Fruit fly (Drosophila melanogaster) whole organism, embryonic: ENCODE results near the gene CG31637.
A peak's percentile ranks its signal among the peaks of the same experiment; 100 is the strongest.

Source experiments
- Aef1 ChIP-seq: fragments of 200-800 bp; sonication (Bioruptor generic); IDR thresholded peaks from 3 replicates; pipeline ENCODE4 v1.3.6; 2022; ENCODE audit warnings: missing biosample characterization, missing genetic modification characterization
- Awh ChIP-seq: fragments of 200-800 bp; sonication (Bioruptor generic); IDR thresholded peaks from 2 replicates; pipeline ENCODE4, ENCODE4 v1.3.6; 2022; ENCODE audit warnings: missing biosample characterization, missing genetic modification characterization
- C15 ChIP-seq: fragments of 200-800 bp; sonication (Bioruptor generic); IDR thresholded peaks from 3 replicates; pipeline ENCODE4 v1.3.6; 2022; ENCODE audit warnings: missing biosample characterization, missing genetic modification characterization
- CG1024 ChIP-seq: fragments of 200-800 bp; sonication (Bioruptor generic); IDR thresholded peaks from 2 replicates; pipeline ENCODE4 v1.3.6; 2022; ENCODE audit warnings: missing biosample characterization, missing genetic modification characterization
- CG10267 ChIP-seq: fragments of 200-800 bp; sonication (Bioruptor generic); optimal IDR thresholded peaks from 2 replicates; lab custom pipeline; 2018; ENCODE audit warnings: missing biosample characterization, mild to moderate bottlenecking, missing genetic modification characterization, moderate library complexity
- CG12071 ChIP-seq: fragments of 200-800 bp; sonication (Bioruptor generic); optimal IDR thresholded peaks from 3 replicates; lab custom pipeline; 2018; ENCODE audit warnings: missing biosample characterization, mild to moderate bottlenecking, missing genetic modification characterization
- CG12942 ChIP-seq: fragments of 200-800 bp; sonication (Bioruptor generic); optimal IDR thresholded peaks from 3 replicates; lab custom pipeline; 2016; ENCODE audit warnings: missing biosample characterization, missing genetic modification characterization
- CG14050 ChIP-seq: fragments of 200-800 bp; sonication (Bioruptor generic); IDR thresholded peaks from 3 replicates; pipeline ENCODE4 v1.3.6; 2022; ENCODE audit warnings: missing biosample characterization, missing genetic modification characterization
- CG15269 ChIP-seq: fragments of 200-800 bp; sonication (Bioruptor generic); optimal IDR thresholded peaks from 2 replicates; lab custom pipeline; 2018; ENCODE audit warnings: missing biosample characterization, mild to moderate bottlenecking, missing genetic modification characterization, moderate library complexity
- CG17361 ChIP-seq: fragments of 200-800 bp; sonication (Bioruptor generic); IDR thresholded peaks from 3 replicates; pipeline ENCODE4 v1.3.6; 2022; ENCODE audit warnings: missing biosample characterization, missing genetic modification characterization
- CG1792 ChIP-seq: fragments of 200-800 bp; sonication (Bioruptor generic); optimal IDR thresholded peaks from 2 replicates; lab custom pipeline; 2016; ENCODE audit warnings: missing biosample characterization, missing genetic modification characterization
- CG2199 ChIP-seq: fragments of 200-800 bp; sonication (Bioruptor generic); IDR thresholded peaks from 3 replicates; pipeline ENCODE4 v1.3.6; 2022; ENCODE audit warnings: missing biosample characterization, missing genetic modification characterization
- CG2875 ChIP-seq: fragments of 200-800 bp; sonication (Bioruptor generic); optimal IDR thresholded peaks from 2 replicates; lab custom pipeline; 2017; ENCODE audit warnings: missing biosample characterization, mild to moderate bottlenecking, missing genetic modification characterization, missing genetic modification reagents
- CG31224 ChIP-seq: fragments of 200-800 bp; sonication (Bioruptor generic); IDR thresholded peaks from 2 replicates; pipeline ENCODE4 v1.3.6; 2022; ENCODE audit warnings: missing biosample characterization, missing genetic modification characterization
- CG34376 ChIP-seq: fragments of 200-800 bp; sonication (Bioruptor generic); optimal IDR thresholded peaks from 2 replicates; lab custom pipeline; 2018; ENCODE audit warnings: missing biosample characterization, mild to moderate bottlenecking, missing genetic modification characterization
- CG4328 ChIP-seq: fragments of 200-800 bp; sonication (Bioruptor generic); optimal IDR thresholded peaks from 3 replicates; lab custom pipeline; 2017; ENCODE audit warnings: missing biosample characterization, missing genetic modification reagents, missing genetic modification characterization
- CG9817 ChIP-seq: fragments of 200-800 bp; sonication (Bioruptor generic); optimal IDR thresholded peaks from 2 replicates; lab custom pipeline; 2018; ENCODE audit warnings: missing biosample characterization, mild to moderate bottlenecking, missing genetic modification characterization, moderate library complexity
- D19A ChIP-seq: fragments of 200-800 bp; optimal IDR thresholded peaks from 3 replicates; lab custom pipeline; 2019; ENCODE audit warnings: missing biosample characterization, mild to moderate bottlenecking, missing genetic modification characterization, moderate library complexity
- Doc3 ChIP-seq: fragments of 200-800 bp; sonication (Bioruptor generic); IDR thresholded peaks from 3 replicates; pipeline ENCODE4 v1.3.6; 2022; ENCODE audit warnings: missing biosample characterization, missing genetic modification characterization; ENCODE audit not compliant: partially characterized antibody
- Fer2 ChIP-seq: fragments of 200-800 bp; sonication (Bioruptor generic); optimal IDR thresholded peaks from 2 replicates; lab custom pipeline; 2018; ENCODE audit warnings: missing biosample characterization, mild to moderate bottlenecking, missing genetic modification characterization, moderate library complexity
- Gug ChIP-seq: fragments of 200-800 bp; sonication (Bioruptor generic); IDR thresholded peaks from 4 replicates; pipeline ENCODE4 v1.3.6; 2022; ENCODE audit warnings: missing biosample characterization, missing genetic modification characterization
- H2.0 ChIP-seq: fragments of 200-800 bp; sonication (Bioruptor generic); IDR thresholded peaks from 2 replicates; pipeline ENCODE4 v1.3.6; 2022; ENCODE audit warnings: missing biosample characterization, missing genetic modification characterization
- Hsf ChIP-seq: fragments of 200-800 bp; sonication (Bioruptor generic); optimal IDR thresholded peaks from 3 replicates; lab custom pipeline; 2016; ENCODE audit warnings: missing biosample characterization, missing genetic modification characterization
- Lhr ChIP-seq: fragments of 200-800 bp; sonication (Bioruptor generic); optimal IDR thresholded peaks from 3 replicates; lab custom pipeline; 2017; ENCODE audit warnings: mild to moderate bottlenecking, missing biosample characterization, missing genetic modification reagents, missing genetic modification characterization
- Mrtf ChIP-seq: fragments of 200-800 bp; sonication (Bioruptor generic); IDR thresholded peaks from 3 replicates; pipeline ENCODE4 v1.3.6; 2022; ENCODE audit warnings: missing biosample characterization, missing genetic modification characterization
- NC2α ChIP-seq: fragments of 200-800 bp; sonication (Bioruptor generic); optimal IDR thresholded peaks from 2 replicates; lab custom pipeline; 2016; ENCODE audit warnings: missing biosample characterization, missing genetic modification characterization
- NK7.1 ChIP-seq: fragments of 200-800 bp; sonication (Bioruptor generic); optimal IDR thresholded peaks from 3 replicates; lab custom pipeline; 2016; ENCODE audit warnings: missing biosample characterization, missing genetic modification characterization
- Nf-YA ChIP-seq: fragments of 200-800 bp; sonication (Bioruptor generic); IDR thresholded peaks from 2 replicates; pipeline ENCODE4 v1.3.6; 2022; ENCODE audit warnings: missing biosample characterization, missing genetic modification characterization
- Scr ChIP-seq: fragments of 200-800 bp; sonication (Bioruptor generic); IDR thresholded peaks from 2 replicates; pipeline ENCODE4 v1.3.6; 2022; ENCODE audit warnings: missing biosample characterization, missing genetic modification characterization; ENCODE audit not compliant: partially characterized antibody
- Sry-β ChIP-seq: fragments of 200-800 bp; sonication (Bioruptor generic); optimal IDR thresholded peaks from 2 replicates; lab custom pipeline; 2018; ENCODE audit warnings: missing biosample characterization, mild to moderate bottlenecking, missing genetic modification characterization, moderate library complexity
- TFAM ChIP-seq: fragments of 200-800 bp; sonication (Bioruptor generic); optimal IDR thresholded peaks from 2 replicates; lab custom pipeline; 2017; ENCODE audit warnings: missing biosample characterization, missing genetic modification characterization, inconsistent platforms
- amos ChIP-seq: fragments of 200-800 bp; sonication (Bioruptor generic); IDR thresholded peaks from 2 replicates; pipeline ENCODE4 v1.3.6; 2022; ENCODE audit warnings: missing biosample characterization, missing genetic modification characterization; ENCODE audit not compliant: partially characterized antibody
- ara ChIP-seq: fragments of 200-800 bp; sonication (Bioruptor generic); IDR thresholded peaks from 2 replicates; pipeline ENCODE4 v1.3.6; 2022; ENCODE audit warnings: missing biosample characterization, missing genetic modification characterization
- cas ChIP-seq: fragments of 200-800 bp; sonication (Bioruptor generic); IDR thresholded peaks from 2 replicates; pipeline ENCODE4 v1.3.6; 2022; ENCODE audit warnings: missing biosample characterization, missing genetic modification characterization
- danr ChIP-seq: fragments of 200-800 bp; sonication (Bioruptor generic); IDR thresholded peaks from 2 replicates; pipeline ENCODE4 v1.3.6; 2022; ENCODE audit warnings: missing biosample characterization, missing genetic modification characterization
- ems ChIP-seq: fragments of 200-800 bp; sonication (Bioruptor generic); optimal IDR thresholded peaks from 3 replicates; lab custom pipeline; 2016; ENCODE audit warnings: missing biosample characterization, missing genetic modification characterization
- en ChIP-seq: fragments of 200-800 bp; sonication (Bioruptor generic); optimal IDR thresholded peaks from 2 replicates; lab custom pipeline; 2016; ENCODE audit warnings: missing biosample characterization, missing genetic modification characterization
- exex ChIP-seq: fragments of 200-800 bp; sonication (Bioruptor generic); optimal IDR thresholded peaks from 4 replicates; lab custom pipeline; 2018; ENCODE audit warnings: missing biosample characterization, mild to moderate bottlenecking, missing genetic modification characterization, moderate library complexity
- gce ChIP-seq: fragments of 200-800 bp; sonication (Bioruptor generic); IDR thresholded peaks from 3 replicates; pipeline ENCODE4 v1.3.6; 2022; ENCODE audit warnings: missing biosample characterization, missing genetic modification characterization
- gro ChIP-seq: fragments of 200-800 bp; sonication (Bioruptor generic); optimal IDR thresholded peaks from 2 replicates; lab custom pipeline; 2016; ENCODE audit warnings: missing biosample characterization, missing genetic modification characterization
- hbn ChIP-seq: fragments of 200-800 bp; sonication (Bioruptor generic); IDR thresholded peaks from 2 replicates; pipeline ENCODE4 v1.3.6; 2022; ENCODE audit warnings: missing biosample characterization, missing genetic modification characterization; ENCODE audit not compliant: partially characterized antibody
- knrl ChIP-seq: fragments of 200-800 bp; sonication (Bioruptor generic); IDR thresholded peaks from 3 replicates; pipeline ENCODE4 v1.3.6; 2022; ENCODE audit warnings: missing biosample characterization, missing genetic modification characterization; ENCODE audit not compliant: partially characterized antibody
- onecut ChIP-seq: fragments of 200-800 bp; sonication (Bioruptor generic); IDR thresholded peaks from 2 replicates; pipeline ENCODE4 v1.3.6; 2022; ENCODE audit warnings: missing biosample characterization, missing genetic modification characterization
- phol ChIP-seq: fragments of 200-800 bp; sonication (Bioruptor generic); optimal IDR thresholded peaks from 3 replicates; lab custom pipeline; 2018; ENCODE audit warnings: missing biosample characterization, mild to moderate bottlenecking, missing genetic modification characterization, moderate library complexity
- pzg ChIP-seq: fragments of 200-800 bp; sonication (Bioruptor generic); optimal IDR thresholded peaks from 3 replicates; lab custom pipeline; 2018; ENCODE audit warnings: missing biosample characterization, mild to moderate bottlenecking, missing genetic modification characterization, moderate library complexity
- ranshi ChIP-seq: fragments of 200-800 bp; sonication (Bioruptor generic); IDR thresholded peaks from 2 replicates; pipeline ENCODE4 v1.3.6; 2022; ENCODE audit warnings: missing biosample characterization, missing genetic modification characterization
- seq ChIP-seq: fragments of 200-800 bp; sonication (Bioruptor generic); IDR thresholded peaks from 2 replicates; pipeline ENCODE4 v1.3.6; 2022; ENCODE audit warnings: missing biosample characterization, missing genetic modification characterization
- sima ChIP-seq: fragments of 200-800 bp; sonication (Bioruptor generic); optimal IDR thresholded peaks from 2 replicates; lab custom pipeline; 2016; ENCODE audit warnings: missing biosample characterization, missing genetic modification characterization
- sisA ChIP-seq: fragments of 200-800 bp; sonication (Bioruptor generic); IDR thresholded peaks from 2 replicates; pipeline ENCODE4 v1.3.6; 2022; ENCODE audit warnings: missing biosample characterization, missing genetic modification characterization
- slbo ChIP-seq: fragments of 200-800 bp; sonication (Bioruptor generic); IDR thresholded peaks from 2 replicates; pipeline ENCODE4 v1.3.6; 2022; ENCODE audit warnings: missing biosample characterization, missing genetic modification characterization
- tap ChIP-seq: fragments of 200-800 bp; optimal IDR thresholded peaks from 3 replicates; lab custom pipeline; 2019; ENCODE audit warnings: missing biosample characterization, mild to moderate bottlenecking, missing genetic modification characterization, moderate library complexity
- z ChIP-seq: fragments of 200-800 bp; sonication (Bioruptor generic); IDR thresholded peaks from 3 replicates; pipeline ENCODE4 v1.3.6; 2022; ENCODE audit warnings: missing biosample characterization, missing genetic modification characterization

Gene CG31637

DNA sequence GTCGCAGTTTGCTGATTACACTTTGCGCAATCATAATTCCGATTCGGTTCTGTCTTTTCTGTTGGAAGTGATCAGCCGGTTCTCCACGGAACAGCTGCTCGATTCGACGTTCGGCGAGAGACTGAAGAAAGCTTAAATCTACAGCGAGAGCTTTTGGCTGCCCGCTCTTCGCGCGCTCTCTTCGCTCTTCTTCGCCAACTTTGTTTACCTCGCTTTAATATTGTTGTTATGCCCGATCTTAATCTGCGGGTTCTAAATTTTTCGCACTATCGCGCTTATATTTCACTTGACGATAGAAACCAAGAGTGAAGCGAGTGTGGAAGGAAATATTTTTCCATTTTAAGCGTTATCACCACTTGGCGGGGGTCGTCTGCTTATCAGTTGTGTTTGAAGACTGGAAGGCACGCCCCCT, 4.0 kb upstream of the CG31637 start, which contains the start of gene CG9547 (continued):
- TF ChIP-seq CG14050 (GFP tag; lab: Robert Waterston, UW) (no peak), slbo (GFP tag; lab: Robert Waterston, UW) (peak; percentile 41; the same call in 1 of the 2 replicates), CG10267 (tag; lab: Kevin White, UChicago) (no peak), TFAM (no peak), amos (GFP tag; lab: Robert Waterston, UW) (peak; percentile 45; the same call in 1 of the 2 replicates), pzg (no peak), gce (GFP tag; lab: Robert Waterston, UW) (no peak), CG12942 (GFP tag; lab: Kevin White, UChicago) (no peak), cas (GFP tag; lab: Robert Waterston, UW) (no peak), CG1024 (GFP tag; lab: Robert Waterston, UW) (no peak), CG2199 (GFP tag; lab: Robert Waterston, UW) (no peak), NC2α (GFP tag; lab: Kevin White, UChicago) (no peak), Fer2 (tag; lab: Kevin White, UChicago) (no peak), Sry-β (GFP tag; lab: Kevin White, UChicago) (no peak), exex (tag; lab: Kevin White, UChicago) (peak; percentile 82), CG9817 (tag; lab: Kevin White, UChicago) (no peak), ara (no peak), tap (tag; lab: Kevin White, UChicago) (no peak), CG1792 (GFP tag; lab: Kevin White, UChicago) (no peak), danr (GFP tag; lab: Robert Waterston, UW) (no peak), ranshi (GFP tag; lab: Robert Waterston, UW) (no peak; the same call in 1 of the 2 replicates), Doc3 (GFP tag; lab: Robert Waterston, UW) (no peak), CG15269 (tag; lab: Kevin White, UChicago) (peak; percentile 11), CG31224 (GFP tag; lab: Robert Waterston, UW) (no peak), D19A (tag; lab: Kevin White, UChicago) (no peak), sima (no peak), CG4328 (GFP tag; lab: Kevin White, UChicago) (no peak), CG17361 (no peak), NK7.1 (GFP tag; lab: Kevin White, UChicago) (no peak), CG2875 (no peak), Hsf (GFP tag; lab: Kevin White, UChicago) (no peak), C15 (GFP tag; lab: Robert Waterston, UW) (no peak), Scr (0 out of 2 replicates have a peak, but pooled peaks have one; percentile 16), Nf-YA (GFP tag; lab: Robert Waterston, UW) (no peak), gro (peak; percentile 53), phol (tag; lab: Kevin White, UChicago) (no peak), Awh (GFP tag; lab: Robert Waterston, UW) (no peak), onecut (GFP tag; lab: Robert Waterston, UW) (no peak; the same call in 1 of the 2 replicates), CG34376 (GFP tag; lab: Kevin White, UChicago) (peak; percentile 94), sisA (GFP tag; lab: Robert Waterston, UW) (no peak), seq (GFP tag; lab: Robert Waterston, UW) (no peak), en (GFP tag; lab: Kevin White, UChicago) (no peak), z (no peak), hbn (GFP tag; lab: Robert Waterston, UW) (no peak), CG12071 (GFP tag; lab: Kevin White, UChicago) (peak; percentile 38), Aef1 (GFP tag; lab: Robert Waterston, UW) (no peak), Lhr (GFP tag; lab: Kevin White, UChicago) (no peak), ems (GFP tag; lab: Kevin White, UChicago) (peak; percentile 4), Mrtf (GFP tag; lab: Robert Waterston, UW) (no peak), Gug (GFP tag; lab: Robert Waterston, UW) (no peak), H2.0 (GFP tag; lab: Robert Waterston, UW) (no peak), knrl (GFP tag; lab: Robert Waterston, UW) (no peak)
